Fruit fly (Drosophila melanogaster): Measurements from ENCODE around the gene PRL-1.
A peak's percentile ranks its signal among the peaks of the same experiment; 100 is the strongest.

DNA sequence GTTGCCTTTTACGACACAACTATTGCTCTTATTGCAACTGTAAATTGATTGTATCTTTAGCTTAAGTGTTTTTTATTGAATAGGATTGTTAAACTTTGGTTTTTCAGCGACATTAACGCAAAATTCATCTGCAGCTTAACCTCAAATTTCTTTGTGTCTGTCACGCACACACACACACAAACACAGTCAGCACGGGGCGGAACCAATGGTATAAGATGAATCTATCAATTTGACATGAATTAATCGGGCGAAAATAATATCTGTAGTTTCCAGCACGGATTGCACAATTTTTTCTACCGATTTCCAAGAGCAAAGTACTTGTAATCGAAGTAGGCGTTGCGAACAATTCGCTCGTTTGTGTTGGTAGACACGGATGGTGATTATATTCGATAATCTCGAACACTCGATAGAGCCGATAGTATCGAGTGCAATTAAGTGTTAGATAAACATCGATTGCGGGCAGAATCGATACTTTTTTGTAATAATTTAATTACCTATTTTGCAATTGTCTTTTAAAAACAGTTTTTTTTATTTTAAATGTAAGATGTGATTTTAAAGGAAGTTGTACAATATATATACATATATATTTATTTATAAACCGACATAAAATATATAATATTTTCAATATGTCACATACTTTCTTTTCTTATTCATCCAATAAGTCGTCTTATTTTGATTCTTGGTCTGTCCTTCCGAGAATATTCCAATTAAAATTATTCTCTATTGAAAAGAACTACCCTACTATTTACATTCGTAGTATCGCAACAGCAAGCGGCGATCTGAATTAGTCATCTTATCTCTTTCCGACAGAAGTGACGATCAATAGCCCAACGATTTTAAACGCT, at the start of gene PRL-1, which contains the start of gene EndoGI:
- no peak for TF ChIP-seq Sox102F (GFP tag; optimal IDR thresholded peaks at IDR 0.05)
- TF ChIP-seq Gug (GFP tag; IDR thresholded peaks at IDR 0.05) = no peak; the same call in 1 of the 2 replicates
- peak; percentile 92 for TF ChIP-seq CG8119 (GFP tag; IDR thresholded peaks at IDR 0.05)
- peak; percentile 68 for TF ChIP-seq Sox14 (GFP tag; optimal IDR thresholded peaks at IDR 0.05)
- TF ChIP-seq CG6276 (GFP tag; optimal IDR thresholded peaks at IDR 0.05) = no peak
- TF ChIP-seq fkh (GFP tag; optimal IDR thresholded peaks at IDR 0.05) = peak; percentile 58
- peak; percentile 80 for TF ChIP-seq acj6 (GFP tag; optimal IDR thresholded peaks at IDR 0.05)
- TF ChIP-seq lz (GFP tag; optimal IDR thresholded peaks at IDR 0.05) = peak; percentile 34
- TF ChIP-seq CG6854 (GFP tag; optimal IDR thresholded peaks at IDR 0.05) = no peak
- peak; percentile 41 for TF ChIP-seq topi (GFP tag; optimal IDR thresholded peaks at IDR 0.05)
